Worm (Caenorhabditis elegans): ENCODE measurements around the gene nduc-2.

DNA sequence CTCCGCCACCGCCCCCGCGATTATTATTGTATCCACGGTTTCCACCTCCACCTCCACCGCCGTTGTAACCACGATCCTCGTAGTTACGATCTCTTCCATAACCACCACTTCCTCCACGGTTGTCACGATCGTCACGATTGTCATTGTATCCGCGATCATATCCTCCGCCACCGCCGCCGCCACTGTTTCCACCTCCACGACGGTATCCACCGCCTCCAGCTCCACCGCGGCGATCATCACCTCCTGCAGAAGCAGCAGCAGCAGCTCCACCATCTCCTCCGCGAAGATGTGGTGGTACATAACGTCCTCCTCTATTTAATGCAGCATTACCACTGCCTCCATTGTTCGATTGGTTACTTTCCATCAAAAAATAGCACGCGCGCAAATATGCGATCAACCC, 8.0 kb upstream of the nduc-2 start, which contains the start of gene laf-1:
- TF ChIP-seq hmg-4 (GFP tag; optimal IDR thresholded peaks at IDR 0.05) (no peak), aly-1 (tag; optimal IDR thresholded peaks at IDR 0.05) (no peak), ama-1 (optimal IDR thresholded peaks at IDR 0.05) (no peak), ceh-36 (tag; optimal IDR thresholded peaks at IDR 0.05) (no peak), tbx-37 (GFP tag; conservative IDR thresholded peaks at IDR 0.05) (no peak), sea-1 (GFP tag; conservative IDR thresholded peaks at IDR 0.05) (no peak), ceh-13 (GFP tag; optimal IDR thresholded peaks at IDR 0.05) (no peak), B0310.2 (tag; optimal IDR thresholded peaks at IDR 0.05) (no peak), hnd-1 (tag; optimal IDR thresholded peaks at IDR 0.05) (no peak), hmbx-1 (tag; optimal IDR thresholded peaks at IDR 0.05) (no peak), F13C5.2 (tag; optimal IDR thresholded peaks at IDR 0.05) (no peak)
